Worm (Caenorhabditis elegans) whole organism, midembryonic: ENCODE data around the gene ZK380.2.

Experiments
- T22C8.4 ChIP-seq: fragments of 200-800 bp; sonication (Bioruptor generic); IDR thresholded peaks from 2 replicates; pipeline ENCODE4 v1.3.6; 2022; ENCODE audit warnings: missing genetic modification characterization, missing compliant biosample characterization
- ref-1 ChIP-seq: fragments of 200-800 bp; sonication (Bioruptor generic); conservative IDR thresholded peaks from 2 replicates; pipeline ENCODE4 v1.3.6; 2022; ENCODE audit warnings: missing genetic modification reagents, missing genetic modification characterization, missing compliant biosample characterization
- ztf-29 ChIP-seq: fragments of 200-800 bp; sonication (Bioruptor generic); IDR thresholded peaks from 2 replicates; pipeline ENCODE4 v1.3.6; 2022; ENCODE audit warnings: missing genetic modification reagents, missing genetic modification characterization, missing compliant biosample characterization

DNA sequence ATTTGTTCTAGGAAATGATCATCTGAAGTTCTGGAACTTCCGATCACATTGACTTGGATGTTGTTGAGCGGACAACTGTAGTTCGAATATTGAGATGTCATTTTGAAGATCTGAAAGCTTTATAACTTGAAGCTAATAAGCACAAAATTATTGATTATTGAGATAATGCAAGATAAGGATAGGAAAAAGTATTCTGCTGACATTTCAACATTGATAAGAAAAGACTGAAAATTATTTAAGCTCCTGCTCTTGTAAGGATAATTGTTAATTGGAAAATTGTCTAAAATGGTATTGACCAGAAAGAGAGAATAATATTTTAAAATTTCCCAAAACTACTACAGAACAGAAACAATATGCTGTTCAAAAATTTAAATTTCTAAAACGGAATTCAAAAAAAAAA is 42.8 kb downstream of the ZK380.2 start, which contains the start of gene tbx-31:
- TF ChIP-seq T22C8.4 (GFP tag; lab: Robert Waterston, UW) (no peak), ref-1 (GFP tag; lab: Robert Waterston, UW) (no peak), ztf-29 (GFP tag; lab: Robert Waterston, UW) (no peak)
